Worm (Caenorhabditis elegans): ENCODE data around the gene C10C6.13.

The C10C6.13 gene

DNA sequence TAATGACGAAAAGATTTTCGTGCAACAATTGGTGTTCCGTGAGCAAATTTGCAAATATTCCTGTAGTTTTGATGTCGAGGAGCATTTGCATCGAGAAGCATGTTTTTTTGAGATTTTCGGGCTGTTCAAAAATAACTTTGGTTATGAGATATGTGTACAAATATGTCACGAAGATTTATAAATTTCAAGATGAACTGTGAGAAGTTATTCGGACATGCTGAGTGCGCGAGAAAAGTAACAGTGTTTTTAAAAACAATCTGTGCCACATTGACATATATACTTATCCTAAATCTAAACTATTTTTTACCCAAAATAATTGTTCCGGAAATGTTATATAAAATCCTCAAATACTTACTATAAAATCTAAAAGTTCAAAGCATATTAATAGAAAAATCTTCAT is 47.9 kb downstream of the C10C6.13 start, which contains the start of gene F22B3.7:
Gene F22B3.7 (minus strand): TSS at position 101 of the 400 bp plus-strand sequence.
- TF ChIP-seq nhr-11 (tag; optimal IDR thresholded peaks at IDR 0.05) = no peak
- no peak for TF ChIP-seq lin-11 (tag; optimal IDR thresholded peaks at IDR 0.05)
- TF ChIP-seq fos-1 (tag; optimal IDR thresholded peaks at IDR 0.05) = no peak
- TF ChIP-seq alr-1 (tag; optimal IDR thresholded peaks at IDR 0.05) = no peak
- no peak for TF ChIP-seq ztf-11 (tag; optimal IDR thresholded peaks at IDR 0.05)
- no peak for TF ChIP-seq unc-62 (GFP tag; optimal IDR thresholded peaks at IDR 0.05)
- TF ChIP-seq F13H6.1 (tag; optimal IDR thresholded peaks at IDR 0.05) = no peak
- TF ChIP-seq ZK546.5 (tag; optimal IDR thresholded peaks at IDR 0.05) = no peak
- no peak for TF ChIP-seq elt-1 (tag; optimal IDR thresholded peaks at IDR 0.05)
- TF ChIP-seq sma-3 (GFP tag; optimal IDR thresholded peaks at IDR 0.05) = no peak
- TF ChIP-seq nhr-23 (tag; optimal IDR thresholded peaks at IDR 0.05) = no peak
- TF ChIP-seq nhr-129 (tag; optimal IDR thresholded peaks at IDR 0.05) = no peak
- no peak for TF ChIP-seq skn-1 (tag; optimal IDR thresholded peaks at IDR 0.05)
- TF ChIP-seq nhr-25 (tag; optimal IDR thresholded peaks at IDR 0.05) = no peak
- no peak for TF ChIP-seq unc-55 (GFP tag; optimal IDR thresholded peaks at IDR 0.05)
- TF ChIP-seq ceh-82 (tag; optimal IDR thresholded peaks at IDR 0.05) = no peak
- no peak for TF ChIP-seq mdl-1 (tag; optimal IDR thresholded peaks at IDR 0.05)
- no peak for TF ChIP-seq dmd-4 (tag; optimal IDR thresholded peaks at IDR 0.05)
- no peak for TF ChIP-seq nhr-77 (tag; optimal IDR thresholded peaks at IDR 0.05)

Measured in whole organism, L2 larva.